Fruit fly (Drosophila melanogaster) whole organism, pupa: ENCODE results near the gene Vinc.

Experiments used
- CG10348 ChIP-seq: fragments of 200-800 bp; sonication (Bioruptor generic); IDR thresholded peaks from 2 replicates; pipeline ENCODE4 v1.3.6; 2022; ENCODE audit warnings: missing biosample characterization, missing genetic modification characterization
- CG32121 ChIP-seq: fragments of 200-800 bp; sonication (Bioruptor generic); IDR thresholded peaks from 2 replicates; pipeline ENCODE4 v1.3.6; 2022; ENCODE audit warnings: missing biosample characterization, missing genetic modification characterization
- rn ChIP-seq: fragments of 200-800 bp; sonication (Bioruptor generic); IDR thresholded peaks from 2 replicates; pipeline ENCODE4 v1.3.6; 2022; ENCODE audit warnings: missing biosample characterization, missing genetic modification characterization

dm6 chrX:2198272-2198571 is 24.1 kb downstream of the Vinc start:
- TF ChIP-seq rn (GFP tag; lab: Robert Waterston, UW): no peak
- TF ChIP-seq CG32121 (GFP tag; lab: Robert Waterston, UW): no peak
- no peak for TF ChIP-seq CG10348 (GFP tag; lab: Robert Waterston, UW)
